Worm (Caenorhabditis elegans) whole organism, midembryonic: ENCODE results near the gene msrp-3.
"Not testable (repeated sequence)": the region's sequence is repeated elsewhere in the genome, so short reads cannot be mapped to it uniquely, and the experiment has no call there.

Experiments used
- T22C8.4 ChIP-seq: fragments of 200-800 bp; sonication (Bioruptor generic); IDR thresholded peaks from 2 replicates; pipeline ENCODE4 v1.3.6; 2022; ENCODE audit warnings: missing genetic modification characterization, missing compliant biosample characterization
- cog-1 ChIP-seq: sonication (generic microtip); optimal IDR thresholded peaks from 2 replicates; lab custom pipeline; 2016; ENCODE audit warnings: missing genetic modification characterization, missing compliant biosample characterization
- flt-1 ChIP-seq: fragments of 200-800 bp; sonication (Bioruptor generic); IDR thresholded peaks from 2 replicates; pipeline ENCODE4 v1.3.6; 2022; ENCODE audit warnings: missing genetic modification characterization, missing compliant biosample characterization
- klf-2 ChIP-seq: fragments of 200-800 bp; sonication (Bioruptor generic); conservative IDR thresholded peaks from 2 replicates; pipeline ENCODE4 v1.3.6; 2022; ENCODE audit warnings: missing genetic modification reagents, missing genetic modification characterization, missing compliant biosample characterization
- med-1 ChIP-seq: sonication (generic microtip); optimal IDR thresholded peaks from 2 replicates; lab custom pipeline; 2017; ENCODE audit warnings: missing genetic modification characterization, mild to moderate bottlenecking, missing compliant biosample characterization, antibody characterized with exemption, missing genetic modification reagents; ENCODE audit not compliant: insufficient read depth
- ref-1 ChIP-seq: fragments of 200-800 bp; sonication (Bioruptor generic); conservative IDR thresholded peaks from 2 replicates; pipeline ENCODE4 v1.3.6; 2022; ENCODE audit warnings: missing genetic modification reagents, missing genetic modification characterization, missing compliant biosample characterization
- tab-1 ChIP-seq: fragments of 200-800 bp; sonication (Bioruptor generic); IDR thresholded peaks from 2 replicates; pipeline ENCODE4 v1.3.6; 2022; ENCODE audit warnings: missing genetic modification characterization, missing compliant biosample characterization
- ztf-23 ChIP-seq: fragments of 200-800 bp; sonication (Bioruptor generic); IDR thresholded peaks from 2 replicates; pipeline ENCODE4 v1.3.6; 2022; ENCODE audit warnings: missing genetic modification reagents, missing genetic modification characterization, missing compliant biosample characterization
- ztf-29 ChIP-seq: fragments of 200-800 bp; sonication (Bioruptor generic); IDR thresholded peaks from 2 replicates; pipeline ENCODE4 v1.3.6; 2022; ENCODE audit warnings: missing genetic modification reagents, missing genetic modification characterization, missing compliant biosample characterization

The msrp-3 gene

DNA sequence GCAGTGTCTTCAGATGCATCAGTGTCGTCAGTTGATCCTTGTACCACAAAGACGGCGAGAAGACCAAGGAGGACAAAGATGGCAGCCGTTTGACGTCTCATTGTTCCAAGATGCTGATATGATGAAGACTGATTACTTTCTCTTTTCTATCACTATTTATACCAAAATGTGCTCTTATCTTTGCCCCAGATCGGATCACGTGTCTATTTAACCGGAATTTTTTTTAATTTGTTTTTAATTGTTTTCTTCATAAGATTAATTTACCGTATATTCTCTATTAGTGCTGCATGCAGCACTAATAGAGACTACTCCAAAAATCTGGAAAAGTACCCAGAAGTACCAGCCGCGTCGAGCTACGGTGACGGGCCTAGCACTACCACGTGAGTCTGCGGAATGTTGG, at the start of gene msrp-3:
msrp-3 (minus strand) TSS at position 101 of the 400 bp plus-strand sequence.
- TF ChIP-seq ref-1 (no peak), flt-1 (GFP tag; lab: Robert Waterston, UW) (no peak), tab-1 (GFP tag; lab: Robert Waterston, UW) (no peak), T22C8.4 (GFP tag; lab: Robert Waterston, UW) (no peak), cog-1 (no peak), klf-2 (GFP tag; lab: Robert Waterston, UW) (no peak), ztf-29 (no peak), med-1 (GFP tag; lab: Kevin White, UChicago) (no peak), ztf-23 (GFP tag; lab: Robert Waterston, UW) (no peak)

- TF ChIP-seq ztf-29 = no peak
- no peak for TF ChIP-seq flt-1 (GFP tag; lab: Robert Waterston, UW)
- TF ChIP-seq ref-1 = no peak
Observed at ce11 chrII:861564-861963, 46.9 kb upstream of the msrp-3 start, which contains the start of gene Y46B2A.4. Gene Y46B2A.4 (plus strand): TSS chrII:861864.

DNA sequence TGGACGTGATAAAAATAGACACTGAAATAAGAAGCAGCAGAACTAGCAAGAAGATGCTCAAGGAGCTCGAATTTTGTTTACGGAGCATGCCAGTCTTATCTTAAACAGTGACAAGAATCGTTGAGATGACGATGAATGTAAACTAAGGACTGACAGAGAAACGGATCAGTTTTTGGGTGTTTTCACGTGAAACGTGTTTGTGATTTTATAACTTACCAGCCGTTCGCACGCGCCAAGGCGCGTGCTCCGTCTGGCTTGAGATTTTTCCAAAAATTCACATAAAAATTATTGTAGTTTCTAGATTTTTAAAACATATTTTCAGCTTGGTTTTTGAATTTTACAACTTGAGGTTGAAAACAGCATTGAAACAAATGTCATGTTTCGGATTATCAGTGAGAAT, 35.9 kb upstream of the msrp-3 start, which contains the start of gene F28A10.5:
F28A10.5 (minus strand) TSS at position 101 of the 400 bp plus-strand sequence.
- not testable (repeated sequence) for TF ChIP-seq T22C8.4 (GFP tag; lab: Robert Waterston, UW); med-1 (GFP tag; lab: Kevin White, UChicago); klf-2 (GFP tag; lab: Robert Waterston, UW)

DNA sequence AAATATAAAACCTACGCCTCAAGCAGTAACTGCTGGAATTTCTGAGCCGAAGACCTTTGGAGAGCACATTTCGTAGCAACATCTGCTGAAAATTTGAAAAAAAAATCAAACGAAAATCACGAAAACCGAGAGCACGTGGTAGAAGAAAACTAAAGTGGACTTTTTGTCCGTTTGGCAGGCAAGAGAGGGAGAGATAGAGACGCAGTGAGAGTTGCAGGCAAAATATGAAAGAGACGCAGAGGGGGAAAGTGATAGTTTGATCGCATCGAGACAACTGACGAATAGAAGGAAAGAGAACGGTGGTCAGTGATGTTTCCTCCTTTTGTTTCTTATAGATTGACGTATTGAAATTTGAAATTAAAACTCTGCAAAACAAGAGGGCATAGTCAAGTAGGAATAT, 33.9 kb upstream of the msrp-3 start, which contains the start of the genes acdh-9 and F28A10.13:
acdh-9 (minus strand) TSS at position 85 of the 400 bp plus-strand sequence.
F28A10.13 (plus strand) TSS at position 294 of the 400 bp plus-strand sequence.
- TF ChIP-seq ztf-23 (GFP tag; lab: Robert Waterston, UW) = no peak
- TF ChIP-seq ztf-29 = no peak
- TF ChIP-seq T22C8.4 (GFP tag; lab: Robert Waterston, UW) = no peak
- no peak for TF ChIP-seq ref-1

ce11 chrII:845618-846017, 31.0 kb upstream of the msrp-3 start, which contains the start of gene F28A10.7:
Gene F28A10.7 (minus strand): TSS chrII:845718.
- TF ChIP-seq tab-1 (GFP tag; lab: Robert Waterston, UW) (no peak), T22C8.4 (GFP tag; lab: Robert Waterston, UW) (no peak), klf-2 (GFP tag; lab: Robert Waterston, UW) (no peak), med-1 (GFP tag; lab: Kevin White, UChicago) (no peak), ref-1 (no peak), ztf-29 (no peak), cog-1 (no peak), ztf-23 (GFP tag; lab: Robert Waterston, UW) (no peak), flt-1 (GFP tag; lab: Robert Waterston, UW) (no peak)

- TF ChIP-seq ref-1 (no peak), klf-2 (GFP tag; lab: Robert Waterston, UW) (no peak), ztf-23 (GFP tag; lab: Robert Waterston, UW) (no peak), ztf-29 (no peak), cog-1 (no peak), flt-1 (GFP tag; lab: Robert Waterston, UW) (no peak), tab-1 (GFP tag; lab: Robert Waterston, UW) (no peak), T22C8.4 (GFP tag; lab: Robert Waterston, UW) (no peak), med-1 (GFP tag; lab: Kevin White, UChicago) (no peak)
Observed at ce11 chrII:843971-844370, 29.3 kb upstream of the msrp-3 start, which contains the start of gene F28A10.4. Gene F28A10.4 (plus strand): TSS chrII:844271.

DNA sequence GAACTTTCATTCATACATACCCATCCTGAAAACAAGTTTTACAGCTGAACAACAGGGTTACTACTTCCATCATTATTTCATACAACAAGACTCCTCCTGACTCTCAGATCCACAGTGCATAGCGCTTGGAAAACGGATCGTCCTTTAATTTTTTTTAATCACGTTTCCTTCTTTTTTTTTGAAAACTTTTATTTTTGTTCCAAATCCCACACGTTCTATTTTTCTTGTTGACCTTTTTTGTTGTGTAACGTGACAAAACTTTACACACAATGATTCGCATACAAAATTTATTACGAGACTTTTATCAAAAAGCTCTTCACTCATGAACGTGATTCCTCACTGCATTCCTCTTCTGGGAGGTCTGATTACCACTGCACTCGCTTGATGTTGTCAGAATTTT, 25.5 kb upstream of the msrp-3 start, which contains the start of gene clc-33:
clc-33 (plus strand) TSS at position 301 of the 400 bp plus-strand sequence.
- TF ChIP-seq ztf-23 (GFP tag; lab: Robert Waterston, UW) (no peak), flt-1 (GFP tag; lab: Robert Waterston, UW) (no peak), klf-2 (GFP tag; lab: Robert Waterston, UW) (no peak), ztf-29 (no peak), cog-1 (no peak), med-1 (GFP tag; lab: Kevin White, UChicago) (no peak), tab-1 (GFP tag; lab: Robert Waterston, UW) (no peak), T22C8.4 (GFP tag; lab: Robert Waterston, UW) (no peak), ref-1 (no peak)

DNA sequence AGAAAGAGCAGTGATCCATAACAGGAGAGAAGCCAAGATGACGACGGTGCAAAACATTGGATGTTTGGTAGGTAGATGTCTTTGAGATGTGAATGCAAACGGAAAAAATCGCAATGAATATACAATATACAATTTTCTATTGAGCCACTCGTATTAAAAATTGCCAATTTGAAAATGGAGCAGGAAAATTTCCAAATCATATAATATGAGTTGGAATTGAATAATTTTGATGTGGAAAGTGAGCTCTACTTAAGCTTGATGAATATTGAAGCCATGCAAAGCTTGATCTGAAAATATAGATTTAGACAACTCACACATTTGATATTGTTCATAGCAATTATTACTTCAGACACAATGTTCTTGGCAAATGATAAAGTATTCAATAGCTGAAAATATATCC, 23.8 kb upstream of the msrp-3 start, which contains the start of gene F28A10.8:
F28A10.8 (minus strand) TSS at position 101 of the 400 bp plus-strand sequence.
- TF ChIP-seq flt-1 (GFP tag; lab: Robert Waterston, UW) = no peak
- no peak for TF ChIP-seq tab-1 (GFP tag; lab: Robert Waterston, UW)
- TF ChIP-seq med-1 (GFP tag; lab: Kevin White, UChicago) = no peak
- no peak for TF ChIP-seq ref-1
- TF ChIP-seq ztf-29 = no peak
- no peak for TF ChIP-seq ztf-23 (GFP tag; lab: Robert Waterston, UW)
- no peak for TF ChIP-seq T22C8.4 (GFP tag; lab: Robert Waterston, UW)
- no peak for TF ChIP-seq klf-2 (GFP tag; lab: Robert Waterston, UW)
- no peak for TF ChIP-seq cog-1

DNA sequence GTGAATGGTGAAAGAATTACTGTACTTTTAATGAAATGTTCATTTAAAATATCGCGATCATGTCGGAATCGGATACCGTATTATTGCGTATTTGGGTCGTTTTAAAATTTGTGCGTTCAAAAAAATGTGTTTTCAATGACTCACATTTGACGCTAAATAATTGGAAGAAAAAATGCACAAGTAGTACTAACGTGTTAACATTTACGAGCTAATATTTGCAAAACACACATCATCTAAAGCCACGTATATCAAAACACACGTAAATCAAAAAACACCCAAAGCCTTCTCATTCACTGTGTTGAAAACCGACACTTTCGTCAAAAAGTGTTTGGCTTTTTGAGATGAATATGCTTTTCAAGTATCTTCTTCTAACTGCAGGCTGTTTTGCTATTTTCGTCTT, 10.9 kb upstream of the msrp-3 start, which contains the start of gene F28A10.1:
F28A10.1 (plus strand) TSS at position 301 of the 400 bp plus-strand sequence.
- TF ChIP-seq flt-1 (GFP tag; lab: Robert Waterston, UW) = no peak
- no peak for TF ChIP-seq ref-1
- TF ChIP-seq med-1 (GFP tag; lab: Kevin White, UChicago) = no peak
- no peak for TF ChIP-seq klf-2 (GFP tag; lab: Robert Waterston, UW)
- TF ChIP-seq tab-1 (GFP tag; lab: Robert Waterston, UW) = no peak
- TF ChIP-seq cog-1 = no peak
- TF ChIP-seq ztf-29 = no peak
- TF ChIP-seq T22C8.4 (GFP tag; lab: Robert Waterston, UW) = no peak
- no peak for TF ChIP-seq ztf-23 (GFP tag; lab: Robert Waterston, UW)

DNA sequence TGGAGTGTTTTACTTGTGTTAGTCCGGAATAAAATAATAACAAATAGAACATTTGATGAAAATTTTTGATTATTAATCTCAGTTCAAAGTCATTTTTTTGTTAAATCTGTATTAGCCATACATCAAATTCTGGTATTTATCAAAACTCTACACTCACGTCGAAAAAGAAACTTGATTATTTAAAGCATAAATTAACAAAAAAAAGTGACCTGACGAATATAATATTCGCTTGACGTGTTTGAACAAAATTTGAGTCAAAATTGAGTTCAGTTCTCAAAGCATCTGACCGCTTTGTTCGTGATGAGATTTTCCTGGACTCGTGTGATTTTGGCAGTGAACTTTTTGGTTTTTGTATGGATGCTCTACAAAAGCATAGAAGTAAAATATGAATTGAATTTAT, 8.9 kb upstream of the msrp-3 start, which contains the start of gene F46F5.10:
F46F5.10 (plus strand) TSS at position 301 of the 400 bp plus-strand sequence.
- TF ChIP-seq med-1 (GFP tag; lab: Kevin White, UChicago) (no peak), cog-1 (no peak), ztf-29 (no peak), tab-1 (GFP tag; lab: Robert Waterston, UW) (no peak), ztf-23 (GFP tag; lab: Robert Waterston, UW) (no peak), ref-1 (no peak), T22C8.4 (GFP tag; lab: Robert Waterston, UW) (no peak), flt-1 (GFP tag; lab: Robert Waterston, UW) (no peak), klf-2 (GFP tag; lab: Robert Waterston, UW) (no peak)
